Fruit fly (Drosophila melanogaster): ENCODE measurements around the gene Moe.

- TF ChIP-seq psq (optimal IDR thresholded peaks at IDR 0.05), result no peak
- TF ChIP-seq h (optimal IDR thresholded peaks at IDR 0.05), result no peak
Observed at dm6 chrX:8835126-8835525, 63.0 kb downstream of the Moe start.

Measured in Kc167 (cell line).